Fruit fly (Drosophila melanogaster) whole organism, prepupa: ENCODE measurements around the gene CG46399.

Experiments
- CG10631 ChIP-seq: fragments of 200-800 bp; sonication (Bioruptor generic); optimal IDR thresholded peaks from 2 replicates; lab custom pipeline; 2016; ENCODE audit warnings: missing biosample characterization, missing genetic modification characterization
- CG10669 ChIP-seq: fragments of 200-800 bp; sonication (Bioruptor generic); optimal IDR thresholded peaks from 3 replicates; lab custom pipeline; 2018; ENCODE audit warnings: missing biosample characterization, mild to moderate bottlenecking, missing genetic modification characterization, moderate library complexity
- CG11294 ChIP-seq: fragments of 200-800 bp; sonication (Bioruptor generic); IDR thresholded peaks from 2 replicates; pipeline ENCODE4 v1.3.6; 2022; ENCODE audit warnings: missing biosample characterization, missing genetic modification characterization
- CG11902 ChIP-seq: fragments of 200-800 bp; sonication (Bioruptor generic); optimal IDR thresholded peaks from 3 replicates; lab custom pipeline; 2016; ENCODE audit warnings: missing biosample characterization, missing genetic modification characterization
- CG15336 ChIP-seq: fragments of 200-800 bp; sonication (Bioruptor generic); IDR thresholded peaks from 2 replicates; pipeline ENCODE4 v1.3.6; 2022; ENCODE audit warnings: missing biosample characterization, missing genetic modification characterization
- CG1621 ChIP-seq: fragments of 200-800 bp; sonication (Bioruptor generic); optimal IDR thresholded peaks from 3 replicates; lab custom pipeline; 2018; ENCODE audit warnings: missing biosample characterization, mild to moderate bottlenecking, missing genetic modification characterization
- CG3032 ChIP-seq: fragments of 200-800 bp; optimal IDR thresholded peaks from 2 replicates; lab custom pipeline; 2019; ENCODE audit warnings: missing biosample characterization, mild to moderate bottlenecking, missing genetic modification characterization, moderate library complexity
- CG31627 ChIP-seq: fragments of 200-800 bp; sonication (Bioruptor generic); optimal IDR thresholded peaks from 3 replicates; lab custom pipeline; 2016; ENCODE audit warnings: missing biosample characterization, missing genetic modification characterization
- CG32006 ChIP-seq: fragments of 200-800 bp; sonication (Bioruptor generic); optimal IDR thresholded peaks from 3 replicates; lab custom pipeline; 2017; ENCODE audit warnings: missing biosample characterization, mild to moderate bottlenecking, missing genetic modification characterization
- CG34406 ChIP-seq: fragments of 200-800 bp; sonication (Bioruptor generic); optimal IDR thresholded peaks from 3 replicates; lab custom pipeline; 2016; ENCODE audit warnings: missing biosample characterization, missing genetic modification characterization
- CG3919 ChIP-seq: fragments of 200-800 bp; sonication (Bioruptor generic); optimal IDR thresholded peaks from 3 replicates; lab custom pipeline; 2016; ENCODE audit warnings: missing biosample characterization, missing genetic modification characterization
- CG4318 ChIP-seq: fragments of 200-800 bp; sonication (Bioruptor generic); optimal IDR thresholded peaks from 3 replicates; lab custom pipeline; 2017; ENCODE audit warnings: missing biosample characterization, mild to moderate bottlenecking, missing genetic modification characterization
- CG6163 ChIP-seq: fragments of 200-800 bp; sonication (Bioruptor generic); IDR thresholded peaks from 3 replicates; pipeline ENCODE4 v1.3.6; 2022; ENCODE audit warnings: missing biosample characterization, missing genetic modification characterization
- CG6792 ChIP-seq: fragments of 200-800 bp; sonication (Bioruptor generic); optimal IDR thresholded peaks from 3 replicates; lab custom pipeline; 2016; ENCODE audit warnings: missing biosample characterization, missing genetic modification characterization
- CG6808 ChIP-seq: fragments of 200-800 bp; sonication (Bioruptor generic); optimal IDR thresholded peaks from 3 replicates; lab custom pipeline; 2017; ENCODE audit warnings: missing biosample characterization, missing genetic modification characterization, mild to moderate bottlenecking, moderate library complexity, missing genetic modification reagents
- CG6854 ChIP-seq: fragments of 200-800 bp; sonication (Bioruptor generic); optimal IDR thresholded peaks from 2 replicates; lab custom pipeline; 2017; ENCODE audit warnings: missing biosample characterization, mild to moderate bottlenecking, missing genetic modification characterization
- CG7368 ChIP-seq: fragments of 200-800 bp; sonication (Bioruptor generic); optimal IDR thresholded peaks from 3 replicates; lab custom pipeline; 2016; ENCODE audit warnings: missing biosample characterization, missing genetic modification characterization
- CG8319 ChIP-seq: fragments of 200-800 bp; sonication (Bioruptor generic); optimal IDR thresholded peaks from 3 replicates; lab custom pipeline; 2016; ENCODE audit warnings: missing biosample characterization, missing genetic modification characterization
- Eip78C ChIP-seq: fragments of 200-800 bp; sonication (Bioruptor generic); peaks from one replicate; lab custom pipeline; 2016; ENCODE audit warnings: missing biosample characterization, missing genetic modification characterization
- Eip93F ChIP-seq: fragments of 200-800 bp; sonication (Bioruptor generic); optimal IDR thresholded peaks from 2 replicates; lab custom pipeline; 2016; ENCODE audit warnings: missing biosample characterization, mild to moderate bottlenecking, missing genetic modification characterization
- Ets21C ChIP-seq: fragments of 200-800 bp; sonication (Bioruptor generic); optimal IDR thresholded peaks from 3 replicates; lab custom pipeline; 2016; ENCODE audit warnings: missing biosample characterization, missing genetic modification characterization
- Gug ChIP-seq: fragments of 200-800 bp; sonication (Bioruptor generic); IDR thresholded peaks from 2 replicates; pipeline ENCODE4 v1.3.6; 2022; ENCODE audit warnings: missing biosample characterization, missing genetic modification characterization
- Hr39 ChIP-seq: fragments of 200-800 bp; sonication (Bioruptor generic); optimal IDR thresholded peaks from 2 replicates; lab custom pipeline; 2016; ENCODE audit warnings: missing biosample characterization, missing genetic modification characterization
- Hr4 ChIP-seq: fragments of 200-800 bp; sonication (Bioruptor generic); optimal IDR thresholded peaks from 3 replicates; lab custom pipeline; 2016; ENCODE audit warnings: missing biosample characterization, missing genetic modification characterization
- Lpt ChIP-seq: fragments of 200-800 bp; sonication (Bioruptor generic); optimal IDR thresholded peaks from 3 replicates; lab custom pipeline; 2016; ENCODE audit warnings: missing biosample characterization, missing genetic modification characterization
- Met ChIP-seq: fragments of 200-800 bp; sonication (Bioruptor generic); optimal IDR thresholded peaks from 3 replicates; lab custom pipeline; 2016; ENCODE audit warnings: missing biosample characterization, missing genetic modification characterization
- OdsH ChIP-seq: fragments of 200-800 bp; sonication (Bioruptor generic); optimal IDR thresholded peaks from 3 replicates; lab custom pipeline; 2016; ENCODE audit warnings: missing biosample characterization, missing genetic modification characterization
- Smox ChIP-seq: fragments of 200-800 bp; sonication (Bioruptor generic); optimal IDR thresholded peaks from 3 replicates; lab custom pipeline; 2016; ENCODE audit warnings: missing biosample characterization, missing genetic modification characterization
- Sox102F ChIP-seq: fragments of 200-800 bp; sonication (Bioruptor generic); optimal IDR thresholded peaks from 2 replicates; lab custom pipeline; 2016; ENCODE audit warnings: missing biosample characterization, mild to moderate bottlenecking, missing genetic modification characterization
- Sox14 ChIP-seq: fragments of 200-800 bp; sonication (Bioruptor generic); optimal IDR thresholded peaks from 3 replicates; lab custom pipeline; 2016; ENCODE audit warnings: missing biosample characterization, missing genetic modification characterization
- Sox15 ChIP-seq: fragments of 200-800 bp; sonication (Bioruptor generic); optimal IDR thresholded peaks from 3 replicates; lab custom pipeline; 2016; ENCODE audit warnings: missing biosample characterization, missing genetic modification characterization
- achi ChIP-seq: fragments of 200-800 bp; sonication (Bioruptor generic); optimal IDR thresholded peaks from 3 replicates; lab custom pipeline; 2016; ENCODE audit warnings: missing biosample characterization, missing genetic modification characterization
- cyc ChIP-seq: fragments of 200-800 bp; sonication (Bioruptor generic); optimal IDR thresholded peaks from 3 replicates; lab custom pipeline; 2016; ENCODE audit warnings: missing biosample characterization, missing genetic modification characterization
- dac ChIP-seq: fragments of 200-800 bp; sonication (Bioruptor generic); optimal IDR thresholded peaks from 2 replicates; lab custom pipeline; 2017; ENCODE audit warnings: missing biosample characterization, mild to moderate bottlenecking, missing genetic modification characterization
- eg ChIP-seq: fragments of 200-800 bp; sonication (Bioruptor generic); IDR thresholded peaks from 3 replicates; pipeline ENCODE4 v1.3.6; 2022; ENCODE audit warnings: missing biosample characterization, missing genetic modification characterization
- fd59A ChIP-seq: fragments of 200-800 bp; sonication (Bioruptor generic); optimal IDR thresholded peaks from 2 replicates; lab custom pipeline; 2017; ENCODE audit warnings: missing biosample characterization, mild to moderate bottlenecking, missing genetic modification characterization, missing genetic modification reagents
- net ChIP-seq: fragments of 200-800 bp; sonication (Bioruptor generic); optimal IDR thresholded peaks from 3 replicates; lab custom pipeline; 2016; ENCODE audit warnings: missing biosample characterization, missing genetic modification characterization
- pdm3 ChIP-seq: fragments of 200-800 bp; sonication (Bioruptor generic); optimal IDR thresholded peaks from 3 replicates; lab custom pipeline; 2016; ENCODE audit warnings: missing biosample characterization, missing genetic modification characterization
- salr ChIP-seq, 2 experiments: fragments of 200-800 bp; sonication (Bioruptor generic); optimal IDR thresholded peaks; 3 replicates each; lab custom pipeline; 2016 to 2018; ENCODE audit warnings: missing biosample characterization in 2 of 2, missing genetic modification characterization in 2 of 2, mild to moderate bottlenecking in 1 of 2
- spab ChIP-seq: fragments of 200-800 bp; sonication (Bioruptor generic); optimal IDR thresholded peaks from 2 replicates; lab custom pipeline; 2017; ENCODE audit warnings: missing biosample characterization, mild to moderate bottlenecking, missing genetic modification characterization, missing genetic modification reagents
- ss ChIP-seq, 2 experiments: fragments of 200-800 bp; sonication (Bioruptor generic); optimal IDR thresholded peaks; 2 replicates in 1 of 2; 3 replicates in 1 of 2; lab custom pipeline; 2017 to 2018; ENCODE audit warnings: mild to moderate bottlenecking in 2 of 2, missing biosample characterization in 2 of 2, missing genetic modification characterization in 2 of 2, moderate library complexity in 1 of 2
- topi ChIP-seq: fragments of 200-800 bp; sonication (Bioruptor generic); optimal IDR thresholded peaks from 3 replicates; lab custom pipeline; 2016; ENCODE audit warnings: missing biosample characterization, missing genetic modification characterization

Gene CG46399

dm6 chrX:14856261-14856660, 2.8 kb upstream of the CG46399 start, which contains the start of gene CG9519:
TSS of gene CG9519 (minus strand) at chrX:14856361.
- no peak for TF ChIP-seq CG11902 (GFP tag; lab: Kevin White, UChicago)
- no peak for TF ChIP-seq CG11294 (GFP tag; lab: Robert Waterston, UW)
- TF ChIP-seq Hr39 (GFP tag; lab: Kevin White, UChicago), result no peak
- TF ChIP-seq eg (GFP tag; lab: Robert Waterston, UW), result no peak
- TF ChIP-seq Ets21C (GFP tag; lab: Kevin White, UChicago), result no peak
- TF ChIP-seq achi (GFP tag; lab: Kevin White, UChicago), result no peak
- no peak for TF ChIP-seq CG31627 (GFP tag; lab: Kevin White, UChicago)
- TF ChIP-seq CG6808 (GFP tag; lab: Kevin White, UChicago), result no peak
- no peak for TF ChIP-seq Hr4
- no peak for TF ChIP-seq Sox14 (GFP tag; lab: Kevin White, UChicago)
- TF ChIP-seq salr (GFP tag; optimal IDR thresholded peaks at IDR 0.05; lab: Kevin White, UChicago), result no peak
- no peak for TF ChIP-seq spab (GFP tag; lab: Kevin White, UChicago)
- TF ChIP-seq CG6854 (GFP tag; lab: Kevin White, UChicago), result no peak
- no peak for TF ChIP-seq CG3919 (GFP tag; lab: Kevin White, UChicago)

dm6 chrX:14857883-14858282, 1.2 kb upstream of the CG46399 start:
- no peak for TF ChIP-seq CG34406 (GFP tag; lab: Kevin White, UChicago)
- no peak for TF ChIP-seq CG8319 (GFP tag; lab: Kevin White, UChicago)
- peak; percentile 18 for TF ChIP-seq OdsH (GFP tag; lab: Kevin White, UChicago)
- TF ChIP-seq Eip93F (GFP tag; lab: Kevin White, UChicago), result no peak
- 0 out of 3 replicates have a peak, but pooled peaks have one; percentile 48 for TF ChIP-seq CG6163 (GFP tag; lab: Robert Waterston, UW)
- TF ChIP-seq pdm3 (GFP tag; lab: Kevin White, UChicago), result no peak
- no peak for TF ChIP-seq Sox15 (GFP tag; lab: Kevin White, UChicago)
- TF ChIP-seq ss (GFP tag; optimal IDR thresholded peaks at IDR 0.05; lab: Kevin White, UChicago), result no peak
- TF ChIP-seq Sox14 (GFP tag; lab: Kevin White, UChicago), result no peak
- no peak for TF ChIP-seq CG7368 (GFP tag; lab: Kevin White, UChicago)
- TF ChIP-seq Lpt, result no peak
- TF ChIP-seq CG3919 (GFP tag; lab: Kevin White, UChicago), result no peak
- TF ChIP-seq CG6808 (GFP tag; lab: Kevin White, UChicago), result no peak
- peak; percentile 52; the same call in 1 of the 2 replicates for TF ChIP-seq CG15336 (GFP tag; lab: Robert Waterston, UW)
- TF ChIP-seq CG32006, result peak; percentile 34
- TF ChIP-seq achi (GFP tag; lab: Kevin White, UChicago), result no peak
- no peak for TF ChIP-seq Hr4
- TF ChIP-seq Met (GFP tag; lab: Kevin White, UChicago), result no peak
- no peak for TF ChIP-seq CG1621 (tag; lab: Kevin White, UChicago)
- no peak for TF ChIP-seq CG6792 (GFP tag; lab: Kevin White, UChicago)
- TF ChIP-seq Hr39 (GFP tag; lab: Kevin White, UChicago), result no peak
- TF ChIP-seq salr (GFP tag; optimal IDR thresholded peaks at IDR 0.05; lab: Kevin White, UChicago), result no peak
- TF ChIP-seq CG10631 (GFP tag; lab: Kevin White, UChicago), result no peak
- no peak for TF ChIP-seq cyc (GFP tag; lab: Kevin White, UChicago)
- TF ChIP-seq CG4318, result no peak
- peak; percentile 75 for TF ChIP-seq eg (GFP tag; lab: Robert Waterston, UW)
- TF ChIP-seq CG10669 (GFP tag; lab: Kevin White, UChicago), result no peak
- TF ChIP-seq dac (GFP tag; lab: Kevin White, UChicago), result no peak
- TF ChIP-seq Ets21C (GFP tag; lab: Kevin White, UChicago), result no peak
- TF ChIP-seq CG11294 (GFP tag; lab: Robert Waterston, UW), result peak; percentile 44; the same call in 1 of the 2 replicates
- peak; percentile 6 for TF ChIP-seq Sox102F (GFP tag; lab: Kevin White, UChicago)
- no peak for TF ChIP-seq net
- TF ChIP-seq fd59A (GFP tag; lab: Kevin White, UChicago), result no peak
- TF ChIP-seq Smox (GFP tag; lab: Kevin White, UChicago), result no peak
- TF ChIP-seq CG3032 (tag; lab: Kevin White, UChicago), result no peak
- TF ChIP-seq Gug, result no peak
- TF ChIP-seq Eip78C, result peak; percentile 44
- no peak for TF ChIP-seq topi (GFP tag; lab: Kevin White, UChicago)
- TF ChIP-seq, all 60 proteins: peak for 8
